Worm (Caenorhabditis elegans) whole organism, early embryonic: ENCODE results near the gene nep-17.

Experiments used
- B0310.2 ChIP-seq: sonication (generic microtip); optimal IDR thresholded peaks from 2 replicates; lab custom pipeline; 2016; ENCODE audit warnings: mild to moderate bottlenecking, missing genetic modification characterization, missing compliant biosample characterization
- F13C5.2 ChIP-seq: sonication (generic microtip); optimal IDR thresholded peaks from 2 replicates; lab custom pipeline; 2017; ENCODE audit warnings: mild to moderate bottlenecking, missing genetic modification characterization, inconsistent platforms, missing compliant biosample characterization
- aly-1 ChIP-seq: sonication (generic microtip); optimal IDR thresholded peaks from 2 replicates; lab custom pipeline; 2016; ENCODE audit warnings: missing genetic modification characterization, missing compliant biosample characterization
- ama-1 ChIP-seq: fragments of 150-350 bp; optimal IDR thresholded peaks from 2 replicates; lab custom pipeline; 2014
- ceh-13 ChIP-seq: fragments of 200-800 bp; sonication (Bioruptor generic); optimal IDR thresholded peaks from 2 replicates; lab custom pipeline; 2018; ENCODE audit warnings: mild to moderate bottlenecking, missing genetic modification characterization, missing compliant biosample characterization
- ceh-36 ChIP-seq: sonication (generic microtip); optimal IDR thresholded peaks from 2 replicates; lab custom pipeline; 2016; ENCODE audit warnings: missing genetic modification characterization, inconsistent platforms, missing compliant biosample characterization
- ets-7 ChIP-seq: sonication (generic microtip); optimal IDR thresholded peaks from 2 replicates; lab custom pipeline; 2016; ENCODE audit warnings: missing genotype, missing genetic modification characterization, missing compliant biosample characterization
- flt-1 ChIP-seq: fragments of 200-800 bp; sonication (Bioruptor generic); IDR thresholded peaks from 2 replicates; pipeline ENCODE4 v1.3.6; 2022; ENCODE audit warnings: missing genetic modification characterization, missing compliant biosample characterization
- hmbx-1 ChIP-seq: sonication (generic microtip); optimal IDR thresholded peaks from 2 replicates; lab custom pipeline; 2016; ENCODE audit warnings: mild to moderate bottlenecking, missing genetic modification characterization, missing compliant biosample characterization
- hmg-4 ChIP-seq: fragments of 200-800 bp; sonication (Bioruptor generic); optimal IDR thresholded peaks from 2 replicates; lab custom pipeline; 2018; ENCODE audit warnings: mild to moderate bottlenecking, missing genetic modification characterization, missing compliant biosample characterization
- hnd-1 ChIP-seq: sonication (generic microtip); optimal IDR thresholded peaks from 2 replicates; lab custom pipeline; 2016; ENCODE audit warnings: missing genetic modification characterization, missing compliant biosample characterization
- pes-1 ChIP-seq: fragments of 200-800 bp; sonication (Bioruptor generic); IDR thresholded peaks from 2 replicates; pipeline ENCODE4 v1.3.6; 2022; ENCODE audit warnings: missing genetic modification reagents, missing genetic modification characterization, missing compliant biosample characterization
- scrt-1 ChIP-seq: fragments of 200-800 bp; sonication (Bioruptor generic); IDR thresholded peaks from 2 replicates; pipeline ENCODE4 v1.3.6; 2022; ENCODE audit warnings: missing genetic modification characterization, missing compliant biosample characterization
- sea-1 ChIP-seq: fragments of 200-800 bp; sonication (Bioruptor generic); conservative IDR thresholded peaks from 2 replicates; pipeline ENCODE4 v1.3.6; 2022; ENCODE audit warnings: missing genetic modification characterization, missing compliant biosample characterization
- tbx-11 ChIP-seq: fragments of 200-800 bp; sonication (Bioruptor generic); IDR thresholded peaks from 2 replicates; pipeline ENCODE4 v1.3.6; 2022; ENCODE audit warnings: missing genetic modification characterization, missing compliant biosample characterization
- tbx-37 ChIP-seq: fragments of 200-800 bp; sonication (Bioruptor generic); conservative IDR thresholded peaks from 2 replicates; pipeline ENCODE4 v1.3.6; 2022; ENCODE audit warnings: missing genetic modification reagents, missing genetic modification characterization, missing compliant biosample characterization
- tra-4 ChIP-seq: sonication (generic microtip); optimal IDR thresholded peaks from 2 replicates; lab custom pipeline; 2017; ENCODE audit warnings: missing genetic modification characterization, missing compliant biosample characterization

The nep-17 gene

ce11 chrII:13507535-13507934 lies at the start of gene nep-17:
TSS of gene nep-17 (plus strand) at chrII:13507819.
- no peak for TF ChIP-seq sea-1 (GFP tag; lab: Robert Waterston, UW)
- no peak for TF ChIP-seq ama-1 (lab: Kevin White, UChicago)
- TF ChIP-seq tbx-37 (GFP tag; lab: Robert Waterston, UW) = no peak
- TF ChIP-seq hnd-1 (tag; lab: Kevin White, UChicago) = no peak
- TF ChIP-seq hmg-4 (GFP tag; lab: Kevin White, UChicago) = no peak
- TF ChIP-seq tra-4 (tag; lab: Kevin White, UChicago) = no peak
- no peak for TF ChIP-seq B0310.2 (tag; lab: Kevin White, UChicago)
- no peak for TF ChIP-seq flt-1 (GFP tag; lab: Robert Waterston, UW)
- TF ChIP-seq aly-1 (tag; lab: Kevin White, UChicago) = no peak
- TF ChIP-seq ets-7 = no peak
- TF ChIP-seq F13C5.2 (tag; lab: Kevin White, UChicago) = no peak
- TF ChIP-seq scrt-1 (GFP tag; lab: Robert Waterston, UW) = no peak
- no peak for TF ChIP-seq hmbx-1 (tag; lab: Kevin White, UChicago)
- TF ChIP-seq tbx-11 (GFP tag; lab: Robert Waterston, UW) = no peak
- no peak for TF ChIP-seq ceh-13 (GFP tag; lab: Kevin White, UChicago)
- TF ChIP-seq ceh-36 (tag; lab: Kevin White, UChicago) = no peak
- TF ChIP-seq pes-1 (GFP tag; lab: Robert Waterston, UW) = no peak

- no peak for TF ChIP-seq tbx-11 (GFP tag; lab: Robert Waterston, UW)
- peak; percentile 83 for TF ChIP-seq ama-1 (lab: Kevin White, UChicago)
- TF ChIP-seq tbx-37 (GFP tag; lab: Robert Waterston, UW) = no peak
Observed at ce11 chrII:13460592-13461395, 46.8 kb upstream of the nep-17 start, which contains the start of gene pqn-27. TSS of gene pqn-27 (minus strand) at chrII:13460642.

- TF ChIP-seq pes-1 (GFP tag; lab: Robert Waterston, UW) (no peak), ets-7 (peak; percentile 10), hmg-4 (GFP tag; lab: Kevin White, UChicago) (peak; percentile 66)
Observed at ce11 chrII:13461604-13462375, 45.8 kb upstream of the nep-17 start.

ce11 chrII:13465381-13465838 lies 42.2 kb upstream of the nep-17 start:
- no peak for TF ChIP-seq hmbx-1 (tag; lab: Kevin White, UChicago)
- TF ChIP-seq pes-1 (GFP tag; lab: Robert Waterston, UW) = no peak
- no peak for TF ChIP-seq hnd-1 (tag; lab: Kevin White, UChicago)
- no peak for TF ChIP-seq flt-1 (GFP tag; lab: Robert Waterston, UW)
- TF ChIP-seq ceh-36 (tag; lab: Kevin White, UChicago) = no peak
- TF ChIP-seq tbx-11 (GFP tag; lab: Robert Waterston, UW) = no peak
- no peak for TF ChIP-seq sea-1 (GFP tag; lab: Robert Waterston, UW)
- no peak for TF ChIP-seq hmg-4 (GFP tag; lab: Kevin White, UChicago)
- TF ChIP-seq ama-1 (lab: Kevin White, UChicago) = no peak

- no peak for TF ChIP-seq hmbx-1 (tag; lab: Kevin White, UChicago)
Observed at ce11 chrII:13467838-13468389, 39.7 kb upstream of the nep-17 start.

- TF ChIP-seq flt-1 (GFP tag; lab: Robert Waterston, UW) (no peak), F13C5.2 (tag; lab: Kevin White, UChicago) (no peak), tbx-11 (GFP tag; lab: Robert Waterston, UW) (no peak), B0310.2 (tag; lab: Kevin White, UChicago) (no peak), pes-1 (GFP tag; lab: Robert Waterston, UW) (no peak), ceh-13 (GFP tag; lab: Kevin White, UChicago) (no peak), tra-4 (tag; lab: Kevin White, UChicago) (no peak), ceh-36 (tag; lab: Kevin White, UChicago) (no peak), hnd-1 (tag; lab: Kevin White, UChicago) (no peak), tbx-37 (GFP tag; lab: Robert Waterston, UW) (no peak), hmbx-1 (tag; lab: Kevin White, UChicago) (no peak), ama-1 (lab: Kevin White, UChicago) (no peak), hmg-4 (GFP tag; lab: Kevin White, UChicago) (no peak), ets-7 (no peak)
Observed at ce11 chrII:13469043-13469652, 38.5 kb upstream of the nep-17 start, which contains the start of gene E01G4.3. TSS of gene E01G4.3 (minus strand) at chrII:13469602.

- TF ChIP-seq ceh-36 (tag; lab: Kevin White, UChicago) (no peak), scrt-1 (GFP tag; lab: Robert Waterston, UW) (no peak), ceh-13 (GFP tag; lab: Kevin White, UChicago) (no peak), hmbx-1 (tag; lab: Kevin White, UChicago) (no peak), tbx-37 (GFP tag; lab: Robert Waterston, UW) (no peak), flt-1 (GFP tag; lab: Robert Waterston, UW) (no peak), sea-1 (GFP tag; lab: Robert Waterston, UW) (no peak), tra-4 (tag; lab: Kevin White, UChicago) (no peak), ama-1 (lab: Kevin White, UChicago) (no peak), hnd-1 (tag; lab: Kevin White, UChicago) (no peak), pes-1 (GFP tag; lab: Robert Waterston, UW) (no peak)
Observed at ce11 chrII:13470655-13471054, 37.0 kb upstream of the nep-17 start.
